Worm (Caenorhabditis elegans) whole organism, early embryonic: Measurements from ENCODE around the gene B0334.20.

Experiments used
- B0310.2 ChIP-seq: sonication (generic microtip); optimal IDR thresholded peaks from 2 replicates; lab custom pipeline; 2016; ENCODE audit warnings: mild to moderate bottlenecking, missing genetic modification characterization, missing compliant biosample characterization
- F13C5.2 ChIP-seq: sonication (generic microtip); optimal IDR thresholded peaks from 2 replicates; lab custom pipeline; 2017; ENCODE audit warnings: mild to moderate bottlenecking, missing genetic modification characterization, inconsistent platforms, missing compliant biosample characterization
- aly-1 ChIP-seq: sonication (generic microtip); optimal IDR thresholded peaks from 2 replicates; lab custom pipeline; 2016; ENCODE audit warnings: missing genetic modification characterization, missing compliant biosample characterization
- ama-1 ChIP-seq: fragments of 150-350 bp; optimal IDR thresholded peaks from 2 replicates; lab custom pipeline; 2014
- ceh-13 ChIP-seq: fragments of 200-800 bp; sonication (Bioruptor generic); optimal IDR thresholded peaks from 2 replicates; lab custom pipeline; 2018; ENCODE audit warnings: mild to moderate bottlenecking, missing genetic modification characterization, missing compliant biosample characterization
- ceh-36 ChIP-seq: sonication (generic microtip); optimal IDR thresholded peaks from 2 replicates; lab custom pipeline; 2016; ENCODE audit warnings: missing genetic modification characterization, inconsistent platforms, missing compliant biosample characterization
- ets-7 ChIP-seq: sonication (generic microtip); optimal IDR thresholded peaks from 2 replicates; lab custom pipeline; 2016; ENCODE audit warnings: missing genotype, missing genetic modification characterization, missing compliant biosample characterization
- flt-1 ChIP-seq: fragments of 200-800 bp; sonication (Bioruptor generic); IDR thresholded peaks from 2 replicates; pipeline ENCODE4 v1.3.6; 2022; ENCODE audit warnings: missing genetic modification characterization, missing compliant biosample characterization
- hmbx-1 ChIP-seq: sonication (generic microtip); optimal IDR thresholded peaks from 2 replicates; lab custom pipeline; 2016; ENCODE audit warnings: mild to moderate bottlenecking, missing genetic modification characterization, missing compliant biosample characterization
- hmg-4 ChIP-seq: fragments of 200-800 bp; sonication (Bioruptor generic); optimal IDR thresholded peaks from 2 replicates; lab custom pipeline; 2018; ENCODE audit warnings: mild to moderate bottlenecking, missing genetic modification characterization, missing compliant biosample characterization
- hnd-1 ChIP-seq: sonication (generic microtip); optimal IDR thresholded peaks from 2 replicates; lab custom pipeline; 2016; ENCODE audit warnings: missing genetic modification characterization, missing compliant biosample characterization
- pes-1 ChIP-seq: fragments of 200-800 bp; sonication (Bioruptor generic); IDR thresholded peaks from 2 replicates; pipeline ENCODE4 v1.3.6; 2022; ENCODE audit warnings: missing genetic modification reagents, missing genetic modification characterization, missing compliant biosample characterization
- scrt-1 ChIP-seq: fragments of 200-800 bp; sonication (Bioruptor generic); IDR thresholded peaks from 2 replicates; pipeline ENCODE4 v1.3.6; 2022; ENCODE audit warnings: missing genetic modification characterization, missing compliant biosample characterization
- sea-1 ChIP-seq: fragments of 200-800 bp; sonication (Bioruptor generic); conservative IDR thresholded peaks from 2 replicates; pipeline ENCODE4 v1.3.6; 2022; ENCODE audit warnings: missing genetic modification characterization, missing compliant biosample characterization
- tbx-11 ChIP-seq: fragments of 200-800 bp; sonication (Bioruptor generic); IDR thresholded peaks from 2 replicates; pipeline ENCODE4 v1.3.6; 2022; ENCODE audit warnings: missing genetic modification characterization, missing compliant biosample characterization
- tbx-37 ChIP-seq: fragments of 200-800 bp; sonication (Bioruptor generic); conservative IDR thresholded peaks from 2 replicates; pipeline ENCODE4 v1.3.6; 2022; ENCODE audit warnings: missing genetic modification reagents, missing genetic modification characterization, missing compliant biosample characterization
- tra-4 ChIP-seq: sonication (generic microtip); optimal IDR thresholded peaks from 2 replicates; lab custom pipeline; 2017; ENCODE audit warnings: missing genetic modification characterization, missing compliant biosample characterization

The B0334.20 gene

DNA sequence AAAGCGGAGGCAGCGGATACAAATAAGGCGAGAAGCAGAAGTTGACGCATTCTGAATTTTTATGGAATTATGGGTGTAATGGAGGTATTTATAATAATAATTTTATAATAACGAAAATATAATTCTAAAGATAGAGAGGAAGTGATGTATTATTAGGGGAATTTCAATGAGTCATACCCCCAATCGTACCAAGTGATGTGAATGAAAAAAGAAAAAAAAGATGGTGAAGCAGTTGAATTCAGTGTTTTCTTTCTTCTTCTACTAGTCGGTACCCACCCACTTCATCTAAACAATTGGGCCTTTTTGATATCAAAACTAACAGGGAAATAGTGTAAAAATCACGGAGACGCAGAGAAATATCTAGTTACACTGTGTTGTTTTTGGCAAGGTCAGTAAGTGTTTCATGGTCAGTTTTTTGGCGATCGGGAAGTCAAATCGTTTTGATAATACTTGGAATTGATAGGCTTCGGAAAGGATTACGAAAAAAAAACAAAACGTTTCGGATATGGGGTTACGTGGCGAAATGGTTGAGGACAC, 13.5 kb downstream of the B0334.20 start, which contains the start of gene ttr-18:
TSS of gene ttr-18 (minus strand) at position 51 of the 537 bp plus-strand sequence.
- TF ChIP-seq F13C5.2 (tag; lab: Kevin White, UChicago) (no peak), B0310.2 (tag; lab: Kevin White, UChicago) (no peak), pes-1 (GFP tag; lab: Robert Waterston, UW) (no peak), tbx-11 (GFP tag; lab: Robert Waterston, UW) (no peak), ceh-13 (GFP tag; lab: Kevin White, UChicago) (no peak), hmbx-1 (tag; lab: Kevin White, UChicago) (no peak), ets-7 (tag; lab: Kevin White, UChicago) (no peak), hnd-1 (no peak), tbx-37 (GFP tag; lab: Robert Waterston, UW) (no peak), hmg-4 (GFP tag; lab: Kevin White, UChicago) (no peak), aly-1 (tag; lab: Kevin White, UChicago) (no peak), ama-1 (lab: Kevin White, UChicago) (no peak), sea-1 (no peak), ceh-36 (tag; lab: Kevin White, UChicago) (no peak), flt-1 (no peak), scrt-1 (GFP tag; lab: Robert Waterston, UW) (no peak), tra-4 (no peak)

- TF ChIP-seq tbx-37 (GFP tag; lab: Robert Waterston, UW): no peak
- TF ChIP-seq hmbx-1 (tag; lab: Kevin White, UChicago): no peak
- no peak for TF ChIP-seq tra-4
- no peak for TF ChIP-seq tbx-11 (GFP tag; lab: Robert Waterston, UW)
- TF ChIP-seq ets-7 (tag; lab: Kevin White, UChicago): no peak
- no peak for TF ChIP-seq ceh-13 (GFP tag; lab: Kevin White, UChicago)
- TF ChIP-seq ceh-36 (tag; lab: Kevin White, UChicago): no peak
- TF ChIP-seq aly-1 (tag; lab: Kevin White, UChicago): no peak
- no peak for TF ChIP-seq scrt-1 (GFP tag; lab: Robert Waterston, UW)
- no peak for TF ChIP-seq F13C5.2 (tag; lab: Kevin White, UChicago)
- no peak for TF ChIP-seq hnd-1
Measured at ce11 chrII:11485200-11485599, 15.1 kb downstream of the B0334.20 start, which contains the start of gene twk-5. twk-5 (minus strand) TSS chrII:11485300.

DNA sequence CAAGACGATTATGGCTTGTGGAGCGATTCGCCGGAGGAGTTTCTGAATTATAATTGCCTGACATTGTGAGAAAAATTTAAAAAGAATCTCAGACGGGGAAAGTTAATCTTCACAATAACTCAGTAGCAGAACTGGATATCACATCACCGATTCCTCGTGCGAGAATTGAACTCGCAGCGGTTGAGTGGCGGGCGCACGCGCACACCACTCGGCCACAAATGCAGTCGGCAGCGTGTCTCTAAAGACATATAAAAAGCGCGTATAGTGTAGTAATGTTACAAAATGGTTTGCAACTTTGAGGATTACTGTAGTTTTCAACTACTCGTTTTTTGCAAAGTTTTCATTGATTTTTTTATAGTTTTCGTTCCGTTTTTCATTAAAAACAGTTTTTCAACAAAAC, 15.7 kb downstream of the B0334.20 start:
- TF ChIP-seq hmg-4 (GFP tag; lab: Kevin White, UChicago) (peak; percentile 98), hnd-1 (peak; percentile 94), F13C5.2 (tag; lab: Kevin White, UChicago) (peak; percentile 97), ets-7 (tag; lab: Kevin White, UChicago) (peak; percentile 89), aly-1 (tag; lab: Kevin White, UChicago) (peak; percentile 97), pes-1 (GFP tag; lab: Robert Waterston, UW) (peak; percentile 97), flt-1 (peak; percentile 97), tra-4 (peak; percentile 93), ceh-13 (GFP tag; lab: Kevin White, UChicago) (peak; percentile 93), scrt-1 (GFP tag; lab: Robert Waterston, UW) (peak; percentile 95), tbx-11 (GFP tag; lab: Robert Waterston, UW) (peak; percentile 96), hmbx-1 (tag; lab: Kevin White, UChicago) (peak; percentile 89), B0310.2 (tag; lab: Kevin White, UChicago) (peak; percentile 97), sea-1 (peak; percentile 97), tbx-37 (GFP tag; lab: Robert Waterston, UW) (peak; percentile 98), ceh-36 (tag; lab: Kevin White, UChicago) (peak; percentile 97), ama-1 (lab: Kevin White, UChicago) (no peak)

DNA sequence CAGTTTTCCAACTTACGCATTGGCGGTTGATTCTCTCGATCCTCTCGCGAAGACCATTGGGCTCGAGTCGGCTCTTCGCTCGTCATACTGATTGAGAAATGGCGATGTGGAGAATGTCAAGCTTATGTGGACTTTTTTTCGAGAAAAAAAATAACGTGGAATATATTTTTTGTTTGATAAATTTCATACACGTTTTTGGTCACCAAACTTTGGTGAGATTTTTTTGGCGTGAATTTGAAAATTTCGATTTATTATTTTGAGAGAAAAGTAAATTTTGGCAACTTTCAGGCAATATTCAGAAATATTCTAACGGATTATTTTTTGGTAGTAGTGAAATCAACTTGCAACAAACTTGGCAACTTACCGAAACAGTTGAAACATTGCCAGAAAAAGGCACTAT, 21.2 kb downstream of the B0334.20 start, which contains the start of gene W02B12.12:
TSS of gene W02B12.12 (minus strand) at position 101 of the 400 bp plus-strand sequence.
- TF ChIP-seq hmg-4 (GFP tag; lab: Kevin White, UChicago): no peak
- TF ChIP-seq ets-7 (tag; lab: Kevin White, UChicago): no peak
- TF ChIP-seq scrt-1 (GFP tag; lab: Robert Waterston, UW): no peak
- TF ChIP-seq tra-4: no peak
- no peak for TF ChIP-seq F13C5.2 (tag; lab: Kevin White, UChicago)
- no peak for TF ChIP-seq aly-1 (tag; lab: Kevin White, UChicago)
- no peak for TF ChIP-seq tbx-11 (GFP tag; lab: Robert Waterston, UW)
- TF ChIP-seq hnd-1: no peak

DNA sequence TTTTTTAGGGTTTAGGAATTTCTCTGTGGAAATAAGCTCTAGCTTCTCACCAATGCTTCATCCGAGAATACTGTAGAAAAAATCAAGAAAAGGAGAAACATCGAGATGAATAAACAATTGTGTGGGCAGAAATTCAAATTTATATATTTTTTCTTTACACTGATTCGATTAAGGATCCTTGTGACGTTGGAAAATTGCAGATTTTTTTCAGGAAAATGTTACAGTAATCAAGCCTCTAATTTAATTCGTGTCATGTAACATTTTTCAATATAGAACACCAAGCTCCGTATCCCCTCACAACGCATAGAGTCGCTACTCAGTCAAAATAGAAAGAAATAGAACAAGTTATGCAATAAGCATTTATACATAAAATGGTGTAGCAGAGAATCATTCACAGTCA, 23.8 kb downstream of the B0334.20 start, which contains the start of gene W02B12.16:
TSS of gene W02B12.16 (minus strand) at position 101 of the 400 bp plus-strand sequence.
- TF ChIP-seq F13C5.2 (tag; lab: Kevin White, UChicago) (no peak), hnd-1 (no peak), hmbx-1 (tag; lab: Kevin White, UChicago) (no peak), hmg-4 (GFP tag; lab: Kevin White, UChicago) (no peak), ama-1 (lab: Kevin White, UChicago) (no peak), B0310.2 (tag; lab: Kevin White, UChicago) (no peak), ceh-36 (tag; lab: Kevin White, UChicago) (no peak), flt-1 (no peak), tbx-11 (GFP tag; lab: Robert Waterston, UW) (no peak), scrt-1 (GFP tag; lab: Robert Waterston, UW) (no peak), sea-1 (no peak), ceh-13 (GFP tag; lab: Kevin White, UChicago) (no peak), tbx-37 (GFP tag; lab: Robert Waterston, UW) (no peak), ets-7 (tag; lab: Kevin White, UChicago) (no peak), aly-1 (tag; lab: Kevin White, UChicago) (no peak), pes-1 (GFP tag; lab: Robert Waterston, UW) (no peak), tra-4 (no peak)

- peak; percentile 72 for TF ChIP-seq flt-1
- peak; percentile 44 for TF ChIP-seq F13C5.2 (tag; lab: Kevin White, UChicago)
- TF ChIP-seq ceh-13 (GFP tag; lab: Kevin White, UChicago): no peak
- peak; percentile 22 for TF ChIP-seq hmg-4 (GFP tag; lab: Kevin White, UChicago)
- TF ChIP-seq tbx-37 (GFP tag; lab: Robert Waterston, UW): peak; percentile 62; the same call in 1 of the 2 replicates
Measured at ce11 chrII:11473525-11474181, 26.6 kb downstream of the B0334.20 start, which contains the start of the genes metl-1 and W02B12.11. metl-1 (minus strand) TSS chrII:11473575. W02B12.11 (plus strand) TSS chrII:11473861.
